Worm (Caenorhabditis elegans): Measurements from ENCODE around the gene F11G11.15.
A peak's percentile ranks its signal among the peaks of the same experiment; 100 is the strongest.

Gene F11G11.15

DNA sequence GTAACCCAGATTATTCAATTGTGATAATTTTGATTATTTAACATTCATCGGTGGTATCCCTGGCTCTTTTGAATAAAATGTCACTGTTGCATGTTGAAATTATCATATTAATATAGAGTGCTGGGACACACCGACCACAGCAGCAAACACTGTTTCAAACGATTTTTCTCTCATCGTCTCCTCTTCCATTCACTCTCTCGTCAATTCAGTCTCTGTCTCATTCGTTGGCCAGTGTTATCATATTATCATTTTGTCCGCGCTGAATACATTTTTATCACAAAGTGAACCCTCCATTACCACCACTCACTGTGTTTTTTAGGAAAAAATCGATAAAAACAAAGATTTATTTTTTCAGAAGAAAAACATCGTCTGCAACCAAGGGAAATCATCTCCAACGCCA lies 17.6 kb upstream of the F11G11.15 start (continued):
- TF ChIP-seq attf-4 (tag; optimal IDR thresholded peaks at IDR 0.05) (no peak), nhr-28 (tag; optimal IDR thresholded peaks at IDR 0.05) (peak; percentile 78), unc-62 (GFP tag; optimal IDR thresholded peaks at IDR 0.05 in 1 of 2) (peak in 1 of 2 experiments; percentile 20), unc-62 (tag; optimal IDR thresholded peaks at IDR 0.05) (no peak), mdt-29 (GFP tag; IDR thresholded peaks at IDR 0.05) (no peak), lsy-2 (tag; optimal IDR thresholded peaks at IDR 0.05) (peak in 1 of 2 experiments; percentile 27), dmd-9 (GFP tag; IDR thresholded peaks at IDR 0.05) (no peak), vab-7 (GFP tag; IDR thresholded peaks at IDR 0.05) (no peak), ZK337.2 (GFP tag; IDR thresholded peaks at IDR 0.05) (no peak), rbr-2 (tag; optimal IDR thresholded peaks at IDR 0.05) (no peak), jun-1 (tag; optimal IDR thresholded peaks at IDR 0.05) (no peak), unc-130 (GFP tag; optimal IDR thresholded peaks at IDR 0.05) (no peak), set-16 (GFP tag; IDR thresholded peaks at IDR 0.05) (no peak), Y5F2A.4 (GFP tag; optimal IDR thresholded peaks at IDR 0.05) (no peak), fkh-10 (GFP tag; optimal IDR thresholded peaks at IDR 0.05) (no peak), nhr-237 (tag; optimal IDR thresholded peaks at IDR 0.05) (no peak), ces-1 (GFP tag; optimal IDR thresholded peaks at IDR 0.05) (no peak), spr-3 (GFP tag; optimal IDR thresholded peaks at IDR 0.05) (no peak), nhr-42 (GFP tag; IDR thresholded peaks at IDR 0.05) (no peak), madf-9 (GFP tag; conservative IDR thresholded peaks at IDR 0.05) (no peak), tag-97 (GFP tag; IDR thresholded peaks at IDR 0.05) (no peak), nhr-25 (tag; optimal IDR thresholded peaks at IDR 0.05; ENCODE audit: borderline replicate concordance, insufficient read depth) (no peak), ctbp-1 (GFP tag; IDR thresholded peaks at IDR 0.05) (no peak), arid-1 (GFP tag; conservative IDR thresholded peaks at IDR 0.05) (no peak), mes-2 (tag; optimal IDR thresholded peaks at IDR 0.05; ENCODE audit: poor library complexity, severe bottlenecking) (peak; percentile 48), tra-1 (GFP tag; IDR thresholded peaks at IDR 0.05) (no peak), php-3 (GFP tag; IDR thresholded peaks at IDR 0.05) (no peak), madf-5 (GFP tag; IDR thresholded peaks at IDR 0.05) (no peak), snpc-1.2 (GFP tag; IDR thresholded peaks at IDR 0.05) (no peak), mxl-2 (GFP tag; conservative IDR thresholded peaks at IDR 0.05) (no peak), ceh-32 (tag; optimal IDR thresholded peaks at IDR 0.05; ENCODE audit: poor library complexity) (no peak), zfp-2 (tag; optimal IDR thresholded peaks at IDR 0.05) (no peak), egl-43 (GFP tag; IDR thresholded peaks at IDR 0.05) (no peak), ama-1 (optimal IDR thresholded peaks at IDR 0.05) (no peak), cey-2 (tag; optimal IDR thresholded peaks at IDR 0.05; ENCODE audit: borderline replicate concordance, insufficient read depth) (no peak), skn-1 (tag; optimal IDR thresholded peaks at IDR 0.05) (no peak), F37D6.2 (tag; optimal IDR thresholded peaks at IDR 0.05) (no peak), egl-27 (tag; optimal IDR thresholded peaks at IDR 0.05) (no peak), pha-4 (GFP tag; IDR thresholded peaks at IDR 0.05) (no peak), pha-4 (tag; optimal IDR thresholded peaks at IDR 0.05) (peak; percentile 47), dpl-1 (GFP tag; optimal IDR thresholded peaks at IDR 0.05) (no peak), Y105C5A.15 (GFP tag; IDR thresholded peaks at IDR 0.05) (no peak), aha-1 (tag) (no peak), hlh-30 (tag; optimal IDR thresholded peaks at IDR 0.05; ENCODE audit: insufficient read depth) (peak; percentile 36), dve-1 (tag; optimal IDR thresholded peaks at IDR 0.05; ENCODE audit: insufficient read depth) (peak; percentile 48), pqm-1 (tag; optimal IDR thresholded peaks at IDR 0.05) (peak; percentile 83), ztf-11 (tag; optimal IDR thresholded peaks at IDR 0.05) (no peak), gei-8 (GFP tag; optimal IDR thresholded peaks at IDR 0.05) (no peak), lin-15B (tag; optimal IDR thresholded peaks at IDR 0.05) (no peak), T26A8.4 (GFP tag; IDR thresholded peaks at IDR 0.05) (no peak), lin-13 (GFP tag; optimal IDR thresholded peaks at IDR 0.05) (no peak), nhr-77 (tag; optimal IDR thresholded peaks at IDR 0.05) (peak; percentile 23)

All from whole organism, L4 larva.